Worm (Caenorhabditis elegans) whole organism, L4 larva: ENCODE results near the gene aagr-2.
A peak's percentile ranks its signal among the peaks of the same experiment; 100 is the strongest.

ENCODE experiments used
- D1046.2 ChIP-seq: fragments of 200-800 bp; sonication (Bioruptor generic); IDR thresholded peaks from 2 replicates; pipeline ENCODE4 v1.3.6; 2022; ENCODE audit warnings: missing genetic modification characterization, missing compliant biosample characterization
- aha-1 ChIP-seq: fragments of 150-350 bp; peaks from one replicate; lab custom pipeline; 2014; ENCODE audit warnings: missing biosample characterization, missing genetic modification characterization
- ama-1 ChIP-seq: fragments of 150-350 bp; optimal IDR thresholded peaks from 2 replicates; lab custom pipeline; 2014; ENCODE audit warnings: inconsistent platforms, mixed read lengths
- ceh-44 ChIP-seq: fragments of 200-800 bp; sonication (Bioruptor generic); IDR thresholded peaks from 2 replicates; pipeline ENCODE4 v1.3.6; 2022; ENCODE audit warnings: missing genetic modification reagents, missing genetic modification characterization, missing compliant biosample characterization
- ces-1 ChIP-seq: fragments of 150-350 bp; sonication (generic microtip); optimal IDR thresholded peaks from 4 replicates; lab custom pipeline; 2014; ENCODE audit warnings: missing biosample characterization, missing genetic modification reagents, missing genetic modification characterization
- egl-27 ChIP-seq: sonication (generic microtip); optimal IDR thresholded peaks from 3 replicates; lab custom pipeline; 2017; ENCODE audit warnings: missing biosample characterization, missing genetic modification reagents, missing genetic modification characterization
- fos-1 ChIP-seq: fragments of 150-350 bp; optimal IDR thresholded peaks from 2 replicates; lab custom pipeline; 2014; ENCODE audit warnings: missing biosample characterization, missing genetic modification characterization
- lin-15B ChIP-seq: fragments of 150-350 bp; sonication (generic microtip); optimal IDR thresholded peaks from 3 replicates; lab custom pipeline; 2014; ENCODE audit warnings: missing biosample characterization, missing genetic modification characterization
- madf-5 ChIP-seq, 2 experiments: fragments of 200-800 bp; sonication (Bioruptor generic); IDR thresholded peaks; 2 replicates each; pipeline ENCODE4 v1.3.6; 2022; ENCODE audit warnings: missing compliant biosample characterization in 2 of 2, missing genetic modification characterization in 2 of 2
- mep-1 ChIP-seq: fragments of 150-350 bp; sonication (generic microtip); optimal IDR thresholded peaks from 3 replicates; lab custom pipeline; 2014; ENCODE audit warnings: missing biosample characterization, missing genetic modification characterization
- mes-2 ChIP-seq: sonication (generic microtip); optimal IDR thresholded peaks from 2 replicates; lab custom pipeline; 2016; ENCODE audit warnings: missing genotype, mild to moderate bottlenecking, missing genetic modification characterization, missing compliant biosample characterization; ENCODE audit not compliant: poor library complexity, severe bottlenecking
- nhr-77 ChIP-seq: fragments of 150-350 bp; optimal IDR thresholded peaks from 2 replicates; lab custom pipeline; 2014; ENCODE audit warnings: missing biosample characterization, missing genetic modification characterization
- php-3 ChIP-seq: fragments of 200-800 bp; sonication (Bioruptor generic); IDR thresholded peaks from 2 replicates; pipeline ENCODE4 v1.3.6; 2022; ENCODE audit warnings: missing genetic modification reagents, missing genetic modification characterization, missing compliant biosample characterization
- zfp-3 ChIP-seq: fragments of 200-800 bp; sonication (Bioruptor generic); conservative IDR thresholded peaks from 2 replicates; pipeline ENCODE4 v1.3.6; 2022; ENCODE audit warnings: missing genetic modification reagents, missing genetic modification characterization, missing compliant biosample characterization

DNA sequence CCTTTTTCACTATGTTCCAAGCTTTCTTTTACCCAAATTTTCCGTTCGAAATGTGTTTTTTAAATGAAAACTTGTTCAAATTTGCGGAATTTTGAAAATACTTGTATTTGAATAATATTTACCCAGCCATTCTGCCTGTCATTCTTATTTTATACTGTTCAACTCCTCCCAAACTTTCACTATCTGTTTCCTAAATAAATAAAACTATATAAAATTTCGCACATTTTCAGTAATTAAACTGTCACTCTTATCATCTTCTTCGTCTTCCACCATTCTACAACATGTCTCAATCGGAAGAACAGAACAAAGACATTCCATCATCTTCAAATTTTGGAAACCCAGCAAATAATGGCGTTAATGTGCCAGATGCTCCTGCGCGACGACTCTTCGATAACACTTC, 20.3 kb downstream of the aagr-2 start, which contains the start of gene btbd-10:
- TF ChIP-seq madf-5 (GFP tag; IDR thresholded peaks at IDR 0.05; lab: Robert Waterston, UW) (no peak), aha-1 (tag; lab: Kevin White, UChicago) (peak; percentile 44), ces-1 (no peak), lin-15B (tag; lab: Kevin White, UChicago) (no peak), php-3 (GFP tag; lab: Robert Waterston, UW) (peak; percentile 81), zfp-3 (no peak), nhr-77 (tag; lab: Kevin White, UChicago) (no peak), ceh-44 (GFP tag; lab: Robert Waterston, UW) (no peak), D1046.2 (GFP tag; lab: Robert Waterston, UW) (no peak), fos-1 (tag; lab: Kevin White, UChicago) (no peak), egl-27 (tag; lab: Kevin White, UChicago) (no peak), ama-1 (lab: Kevin White, UChicago) (no peak), mes-2 (tag; lab: Kevin White, UChicago) (no peak), mep-1 (tag; lab: Kevin White, UChicago) (no peak)
